Fruit fly (Drosophila melanogaster) whole organism, pupa: Measurements from ENCODE around the gene lectin-21Cb.

Experiments
- CG10348 ChIP-seq: fragments of 200-800 bp; sonication (Bioruptor generic); IDR thresholded peaks from 2 replicates; pipeline ENCODE4 v1.3.6; 2022; ENCODE audit warnings: missing biosample characterization, missing genetic modification characterization
- CG12605 ChIP-seq: fragments of 200-800 bp; sonication (Bioruptor generic); IDR thresholded peaks from 2 replicates; pipeline ENCODE4 v1.3.6; 2022; ENCODE audit warnings: missing biosample characterization, missing genetic modification characterization
- CG14655 ChIP-seq: fragments of 200-800 bp; sonication (Bioruptor generic); optimal IDR thresholded peaks from 3 replicates; lab custom pipeline; 2017; ENCODE audit warnings: mild to moderate bottlenecking, missing biosample characterization, missing genetic modification reagents, missing genetic modification characterization
- CG15710 ChIP-seq: fragments of 200-800 bp; sonication (Bioruptor generic); optimal IDR thresholded peaks from 2 replicates; lab custom pipeline; 2018; ENCODE audit warnings: missing biosample characterization, mild to moderate bottlenecking, missing genetic modification characterization, moderate library complexity
- CG32121 ChIP-seq: fragments of 200-800 bp; sonication (Bioruptor generic); IDR thresholded peaks from 2 replicates; pipeline ENCODE4 v1.3.6; 2022; ENCODE audit warnings: missing biosample characterization, missing genetic modification characterization
- CG8301 ChIP-seq: fragments of 200-800 bp; sonication (Bioruptor generic); optimal IDR thresholded peaks from 2 replicates; lab custom pipeline; 2018; ENCODE audit warnings: missing biosample characterization, mild to moderate bottlenecking, missing genetic modification characterization
- CG9948 ChIP-seq: fragments of 200-800 bp; sonication (Bioruptor generic); optimal IDR thresholded peaks from 2 replicates; lab custom pipeline; 2018; ENCODE audit warnings: missing biosample characterization, mild to moderate bottlenecking, missing genetic modification characterization, moderate library complexity
- D1 ChIP-seq: fragments of 200-800 bp; sonication (Bioruptor generic); optimal IDR thresholded peaks from 2 replicates; lab custom pipeline; 2018; ENCODE audit warnings: missing biosample characterization, mild to moderate bottlenecking, missing genetic modification characterization, moderate library complexity
- EcR ChIP-seq: fragments of 200-800 bp; sonication (Bioruptor generic); optimal IDR thresholded peaks from 3 replicates; lab custom pipeline; 2019; ENCODE audit warnings: missing biosample characterization, missing genetic modification characterization, mild to moderate bottlenecking, moderate library complexity, missing genetic modification reagents
- Ets98B ChIP-seq: fragments of 200-800 bp; sonication (Bioruptor generic); IDR thresholded peaks from 2 replicates; pipeline ENCODE4 v1.3.6; 2022; ENCODE audit warnings: missing biosample characterization, missing genetic modification characterization
- Pif1A ChIP-seq: fragments of 200-800 bp; sonication (Bioruptor generic); optimal IDR thresholded peaks from 3 replicates; lab custom pipeline; 2016; ENCODE audit warnings: missing biosample characterization, missing genetic modification characterization
- Pif1B ChIP-seq: fragments of 200-800 bp; sonication (Bioruptor generic); optimal IDR thresholded peaks from 3 replicates; lab custom pipeline; 2016; ENCODE audit warnings: missing biosample characterization, missing genetic modification characterization
- Snoo ChIP-seq: fragments of 200-800 bp; sonication (Bioruptor generic); optimal IDR thresholded peaks from 3 replicates; lab custom pipeline; 2017; ENCODE audit warnings: missing biosample characterization, mild to moderate bottlenecking, missing genetic modification characterization, inconsistent platforms
- gl ChIP-seq: fragments of 200-800 bp; sonication (Bioruptor generic); optimal IDR thresholded peaks from 2 replicates; lab custom pipeline; 2018; ENCODE audit warnings: missing biosample characterization, mild to moderate bottlenecking, missing genetic modification characterization

- TF ChIP-seq CG32121 (GFP tag; lab: Robert Waterston, UW) = peak; percentile 92
- peak; percentile 75 for TF ChIP-seq CG15710
- peak; percentile 87 for TF ChIP-seq CG12605 (GFP tag; lab: Robert Waterston, UW)
- TF ChIP-seq CG10348 (GFP tag; lab: Robert Waterston, UW) = peak; percentile 54; the same call in 1 of the 2 replicates
- TF ChIP-seq Pif1B (GFP tag; lab: Kevin White, UChicago) = peak; percentile 72
- no peak for TF ChIP-seq gl (tag; lab: Kevin White, UChicago)
- no peak for TF ChIP-seq EcR (GFP tag; lab: Kevin White, UChicago)
- TF ChIP-seq Pif1A (GFP tag; lab: Kevin White, UChicago) = peak; percentile 73
- TF ChIP-seq CG14655 (GFP tag; lab: Kevin White, UChicago) = peak; percentile 88
- no peak for TF ChIP-seq D1 (tag; lab: Kevin White, UChicago)
- peak; percentile 92 for TF ChIP-seq Ets98B (GFP tag; lab: Robert Waterston, UW)
- peak; percentile 72 for TF ChIP-seq CG9948
- TF ChIP-seq Snoo (tag; lab: Kevin White, UChicago) = peak; percentile 38
- TF ChIP-seq CG8301 = peak; percentile 89
These were observed 14.8 kb downstream of the lectin-21Cb start for dm6 chr2L:606165-606564.
